Worm (Caenorhabditis elegans) whole organism, midembryonic: ENCODE measurements around the gene T19H12.6.

Experiments used
- T22C8.4 ChIP-seq: fragments of 200-800 bp; sonication (Bioruptor generic); IDR thresholded peaks from 2 replicates; pipeline ENCODE4 v1.3.6; 2022; ENCODE audit warnings: missing genetic modification characterization, missing compliant biosample characterization
- cog-1 ChIP-seq: sonication (generic microtip); optimal IDR thresholded peaks from 2 replicates; lab custom pipeline; 2016; ENCODE audit warnings: missing genetic modification characterization, missing compliant biosample characterization
- flt-1 ChIP-seq: fragments of 200-800 bp; sonication (Bioruptor generic); IDR thresholded peaks from 2 replicates; pipeline ENCODE4 v1.3.6; 2022; ENCODE audit warnings: missing genetic modification characterization, missing compliant biosample characterization
- klf-2 ChIP-seq: fragments of 200-800 bp; sonication (Bioruptor generic); conservative IDR thresholded peaks from 2 replicates; pipeline ENCODE4 v1.3.6; 2022; ENCODE audit warnings: missing genetic modification reagents, missing genetic modification characterization, missing compliant biosample characterization
- med-1 ChIP-seq: sonication (generic microtip); optimal IDR thresholded peaks from 2 replicates; lab custom pipeline; 2017; ENCODE audit warnings: missing genetic modification characterization, mild to moderate bottlenecking, missing compliant biosample characterization, antibody characterized with exemption, missing genetic modification reagents; ENCODE audit not compliant: insufficient read depth
- ref-1 ChIP-seq: fragments of 200-800 bp; sonication (Bioruptor generic); conservative IDR thresholded peaks from 2 replicates; pipeline ENCODE4 v1.3.6; 2022; ENCODE audit warnings: missing genetic modification reagents, missing genetic modification characterization, missing compliant biosample characterization
- tab-1 ChIP-seq: fragments of 200-800 bp; sonication (Bioruptor generic); IDR thresholded peaks from 2 replicates; pipeline ENCODE4 v1.3.6; 2022; ENCODE audit warnings: missing genetic modification characterization, missing compliant biosample characterization
- ztf-23 ChIP-seq: fragments of 200-800 bp; sonication (Bioruptor generic); IDR thresholded peaks from 2 replicates; pipeline ENCODE4 v1.3.6; 2022; ENCODE audit warnings: missing genetic modification reagents, missing genetic modification characterization, missing compliant biosample characterization
- ztf-29 ChIP-seq: fragments of 200-800 bp; sonication (Bioruptor generic); IDR thresholded peaks from 2 replicates; pipeline ENCODE4 v1.3.6; 2022; ENCODE audit warnings: missing genetic modification reagents, missing genetic modification characterization, missing compliant biosample characterization

Gene T19H12.6

DNA sequence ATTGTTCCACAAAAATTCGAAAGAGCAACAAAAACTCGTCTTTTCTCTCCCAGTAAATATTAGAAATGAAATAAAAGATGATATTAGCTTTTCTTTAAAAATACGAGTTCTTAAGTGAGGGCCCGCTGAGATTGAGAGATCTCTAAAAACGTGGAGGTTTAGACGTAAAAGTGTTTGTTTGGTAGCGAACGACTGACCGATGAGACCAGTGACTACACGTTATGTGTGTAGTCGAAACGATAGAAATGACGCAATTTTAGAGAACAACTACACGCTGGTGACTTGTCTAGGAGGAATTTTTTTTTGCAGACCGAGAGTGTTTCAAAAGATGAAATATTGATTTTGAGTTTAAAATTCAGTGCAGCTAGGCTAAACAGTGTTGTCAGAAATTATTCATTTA lies 14.8 kb downstream of the T19H12.6 start, which contains the start of gene C37H5.13:
C37H5.13 (minus strand) TSS at position 229 of the 400 bp plus-strand sequence.
- TF ChIP-seq med-1 = no peak
- no peak for TF ChIP-seq ztf-29 (GFP tag; lab: Robert Waterston, UW)
- no peak for TF ChIP-seq klf-2 (GFP tag; lab: Robert Waterston, UW)
- no peak for TF ChIP-seq T22C8.4 (GFP tag; lab: Robert Waterston, UW)
- TF ChIP-seq cog-1 (tag; lab: Kevin White, UChicago) = no peak
- no peak for TF ChIP-seq ref-1 (GFP tag; lab: Robert Waterston, UW)
- TF ChIP-seq flt-1 = no peak
- no peak for TF ChIP-seq tab-1 (GFP tag; lab: Robert Waterston, UW)
- TF ChIP-seq ztf-23 (GFP tag; lab: Robert Waterston, UW) = no peak

DNA sequence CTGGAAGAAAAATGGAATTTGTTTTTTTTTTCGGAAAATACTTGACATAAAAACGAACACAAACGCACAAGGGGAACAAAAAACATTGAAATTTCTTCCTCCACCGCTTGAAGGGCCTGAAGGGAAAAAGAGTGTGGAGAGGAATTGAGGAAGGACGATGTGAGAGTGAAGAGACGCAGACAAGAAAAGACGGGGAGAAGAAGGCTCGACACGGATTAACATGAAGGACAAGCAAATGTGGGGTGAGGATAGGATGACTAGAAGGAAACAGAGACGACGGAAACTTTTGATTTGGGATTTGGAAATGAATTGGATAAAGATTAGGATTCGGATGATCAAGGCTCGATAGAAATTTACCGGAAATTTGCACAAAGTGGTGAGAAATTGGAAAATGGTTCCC lies 17.0 kb downstream of the T19H12.6 start:
- TF ChIP-seq cog-1 (tag; lab: Kevin White, UChicago) (no peak), ref-1 (GFP tag; lab: Robert Waterston, UW) (no peak), T22C8.4 (GFP tag; lab: Robert Waterston, UW) (no peak; the same call in 1 of the 2 replicates), ztf-23 (GFP tag; lab: Robert Waterston, UW) (no peak), med-1 (no peak), ztf-29 (GFP tag; lab: Robert Waterston, UW) (no peak), flt-1 (no peak), klf-2 (GFP tag; lab: Robert Waterston, UW) (no peak), tab-1 (GFP tag; lab: Robert Waterston, UW) (no peak)

DNA sequence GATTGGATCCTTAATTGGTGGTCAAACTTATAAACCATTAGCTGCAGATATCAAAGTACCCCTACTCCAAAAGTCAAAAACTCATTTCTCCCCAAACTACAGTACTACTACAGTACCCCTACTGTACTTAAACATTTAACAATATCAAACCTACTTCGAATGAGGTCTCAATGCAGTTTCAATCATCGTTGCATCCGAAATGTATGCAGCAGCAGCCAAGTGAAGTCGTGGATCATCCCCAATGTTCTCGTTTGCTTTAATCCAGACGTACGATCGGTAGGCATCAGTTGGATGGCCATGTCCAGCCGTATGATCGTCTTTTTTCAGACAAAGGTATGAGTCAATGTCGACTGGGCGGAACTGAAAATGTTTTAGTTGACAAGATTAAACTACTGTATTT lies 19.9 kb downstream of the T19H12.6 start:
- TF ChIP-seq klf-2 (GFP tag; lab: Robert Waterston, UW) (no peak), T22C8.4 (GFP tag; lab: Robert Waterston, UW) (no peak), flt-1 (no peak), med-1 (no peak), ref-1 (GFP tag; lab: Robert Waterston, UW) (no peak), tab-1 (GFP tag; lab: Robert Waterston, UW) (no peak), ztf-29 (GFP tag; lab: Robert Waterston, UW) (no peak), cog-1 (tag; lab: Kevin White, UChicago) (no peak), ztf-23 (GFP tag; lab: Robert Waterston, UW) (no peak)

DNA sequence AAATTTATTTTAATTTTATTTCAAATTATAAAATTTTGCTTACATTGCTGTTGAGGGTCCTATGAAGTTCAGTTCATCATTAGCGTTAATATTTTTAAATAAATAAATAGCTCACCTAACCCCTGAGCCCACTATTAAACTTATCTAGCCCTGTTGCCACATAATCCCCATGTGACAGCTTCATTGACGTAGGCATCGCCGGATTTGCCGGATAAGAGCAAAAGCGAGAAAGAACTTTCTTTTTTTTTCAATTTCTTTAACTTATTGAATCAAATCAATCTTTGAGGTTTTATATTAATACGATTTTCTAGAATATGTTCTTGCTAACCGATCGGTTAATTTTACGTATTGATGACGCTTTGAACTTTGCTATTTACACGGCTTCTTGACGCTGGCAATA lies 25.5 kb downstream of the T19H12.6 start:
- TF ChIP-seq ztf-23 (GFP tag; lab: Robert Waterston, UW) = no peak
- TF ChIP-seq ref-1 (GFP tag; lab: Robert Waterston, UW) = no peak
- no peak for TF ChIP-seq tab-1 (GFP tag; lab: Robert Waterston, UW)
- TF ChIP-seq flt-1 = no peak
- TF ChIP-seq T22C8.4 (GFP tag; lab: Robert Waterston, UW) = no peak
- TF ChIP-seq med-1 = no peak
- no peak for TF ChIP-seq ztf-29 (GFP tag; lab: Robert Waterston, UW)
- TF ChIP-seq cog-1 (tag; lab: Kevin White, UChicago) = no peak
- TF ChIP-seq klf-2 (GFP tag; lab: Robert Waterston, UW) = no peak

DNA sequence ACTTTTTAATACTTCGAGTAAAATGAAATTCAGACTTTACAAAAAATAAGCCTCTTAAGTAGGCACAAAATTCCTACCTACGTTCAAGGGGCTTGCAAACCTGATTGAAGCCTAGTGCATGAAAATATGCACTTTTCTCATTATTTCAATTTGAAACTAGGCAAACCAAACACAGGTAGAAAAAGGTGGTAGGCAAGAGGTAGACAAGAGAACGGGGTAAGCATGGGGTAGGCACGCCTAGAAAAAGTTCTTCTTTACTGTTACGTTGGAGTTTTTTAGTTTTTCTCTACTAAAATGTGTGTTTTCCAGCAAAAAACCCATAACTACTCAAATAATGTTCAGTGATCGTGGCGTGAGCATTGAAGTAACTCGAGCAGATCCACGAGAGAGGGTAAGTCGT lies 26.3 kb downstream of the T19H12.6 start, which contains the start of gene nex-4:
nex-4 (plus strand) TSS at position 301 of the 400 bp plus-strand sequence.
- no peak for TF ChIP-seq tab-1 (GFP tag; lab: Robert Waterston, UW)
- TF ChIP-seq ref-1 (GFP tag; lab: Robert Waterston, UW) = no peak
- no peak for TF ChIP-seq med-1
- no peak for TF ChIP-seq flt-1
- no peak for TF ChIP-seq ztf-23 (GFP tag; lab: Robert Waterston, UW)
- TF ChIP-seq klf-2 (GFP tag; lab: Robert Waterston, UW) = no peak
- TF ChIP-seq cog-1 (tag; lab: Kevin White, UChicago) = no peak
- TF ChIP-seq T22C8.4 (GFP tag; lab: Robert Waterston, UW) = no peak
- no peak for TF ChIP-seq ztf-29 (GFP tag; lab: Robert Waterston, UW)

DNA sequence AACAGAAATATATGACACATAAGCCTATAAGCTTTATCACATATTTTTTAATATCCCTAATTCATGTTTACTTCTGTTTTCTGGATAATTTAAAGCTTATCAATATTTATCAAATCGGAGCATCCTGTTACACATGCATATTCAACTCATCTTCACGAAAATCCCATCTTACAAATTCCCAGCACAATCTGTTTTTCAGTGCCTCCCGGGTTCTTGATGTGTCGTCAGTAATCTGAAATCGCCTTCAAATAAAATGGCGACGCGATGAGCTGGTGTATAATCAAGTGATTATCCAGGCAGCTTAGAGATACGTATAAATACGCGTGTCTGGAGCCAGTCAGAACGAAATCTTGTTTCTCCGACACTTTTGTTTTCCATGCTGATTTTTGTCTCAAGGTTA lies 27.0 kb downstream of the T19H12.6 start:
- TF ChIP-seq ref-1 (GFP tag; lab: Robert Waterston, UW) (no peak), tab-1 (GFP tag; lab: Robert Waterston, UW) (no peak), med-1 (no peak), klf-2 (GFP tag; lab: Robert Waterston, UW) (no peak), ztf-29 (GFP tag; lab: Robert Waterston, UW) (no peak), ztf-23 (GFP tag; lab: Robert Waterston, UW) (no peak), T22C8.4 (GFP tag; lab: Robert Waterston, UW) (no peak), flt-1 (no peak), cog-1 (tag; lab: Kevin White, UChicago) (no peak)

DNA sequence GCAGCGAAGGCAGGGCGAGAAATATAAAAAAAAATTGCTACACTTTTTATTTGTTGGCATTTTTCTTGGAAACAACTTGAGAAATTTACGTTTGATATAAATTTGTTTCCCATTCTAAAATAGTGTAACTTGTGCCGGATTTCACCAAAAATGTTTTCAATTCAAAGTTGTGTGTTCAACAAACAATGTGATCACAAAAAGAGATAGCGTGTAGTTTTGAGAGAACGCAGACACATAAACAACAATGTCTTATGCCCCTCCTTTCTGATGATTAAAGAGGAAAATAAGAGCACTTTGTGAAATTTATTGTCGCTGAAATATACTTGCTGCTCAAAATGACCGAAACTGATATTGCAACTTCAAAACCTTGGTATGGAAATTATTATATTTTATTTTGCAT lies 30.1 kb downstream of the T19H12.6 start, which contains the start of gene abhd-5.1:
abhd-5.1 (plus strand) TSS at position 230 of the 400 bp plus-strand sequence.
- TF ChIP-seq ref-1 (GFP tag; lab: Robert Waterston, UW) (no peak), cog-1 (tag; lab: Kevin White, UChicago) (no peak), tab-1 (GFP tag; lab: Robert Waterston, UW) (no peak), T22C8.4 (GFP tag; lab: Robert Waterston, UW) (no peak), flt-1 (no peak), med-1 (no peak), klf-2 (GFP tag; lab: Robert Waterston, UW) (no peak), ztf-23 (GFP tag; lab: Robert Waterston, UW) (no peak), ztf-29 (GFP tag; lab: Robert Waterston, UW) (no peak)

DNA sequence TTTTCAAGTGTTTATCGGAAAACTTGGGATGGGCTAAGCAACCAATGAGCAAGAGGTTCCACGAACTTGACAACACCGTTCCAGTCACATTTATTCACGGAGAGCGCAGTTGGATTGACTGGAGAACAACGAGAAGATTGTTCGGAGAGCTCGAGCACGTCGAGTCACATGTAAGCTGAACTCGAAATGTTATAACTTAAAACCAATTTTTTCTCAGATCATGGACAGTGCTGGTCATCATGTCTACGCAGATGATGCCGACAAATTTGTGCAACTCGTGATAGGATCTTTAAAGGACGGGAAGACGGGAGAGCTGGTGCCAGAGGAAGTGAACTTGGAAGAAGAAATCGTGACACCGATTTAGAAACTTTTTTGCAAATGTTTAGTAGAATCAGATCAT lies 31.0 kb downstream of the T19H12.6 start:
- TF ChIP-seq ztf-23 (GFP tag; lab: Robert Waterston, UW) (no peak), med-1 (no peak), cog-1 (tag; lab: Kevin White, UChicago) (no peak), T22C8.4 (GFP tag; lab: Robert Waterston, UW) (no peak), ref-1 (GFP tag; lab: Robert Waterston, UW) (no peak), klf-2 (GFP tag; lab: Robert Waterston, UW) (no peak), tab-1 (GFP tag; lab: Robert Waterston, UW) (no peak), flt-1 (no peak), ztf-29 (GFP tag; lab: Robert Waterston, UW) (no peak)

DNA sequence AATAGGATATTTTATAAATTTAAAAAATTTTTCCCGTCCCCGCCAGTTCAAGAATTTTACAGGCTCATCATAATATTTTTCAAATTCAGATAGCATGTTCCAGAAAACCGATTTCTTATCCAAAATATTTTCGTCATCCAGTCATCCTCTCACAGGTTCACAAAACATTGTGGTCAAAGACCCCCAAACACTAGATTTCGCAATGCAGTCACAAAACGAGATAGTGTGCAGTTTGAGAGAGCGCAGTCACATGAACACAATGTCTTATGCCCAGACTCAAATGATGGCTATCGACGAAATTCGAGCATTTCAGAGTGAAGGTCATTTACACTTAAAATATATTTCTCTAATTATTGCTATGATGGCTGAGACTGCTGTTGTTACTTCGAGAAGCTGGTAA lies 32.9 kb downstream of the T19H12.6 start, which contains the start of gene abhd-5.2:
abhd-5.2 (plus strand) TSS at position 95 of the 400 bp plus-strand sequence.
- TF ChIP-seq cog-1 (tag; lab: Kevin White, UChicago) = no peak
- no peak for TF ChIP-seq tab-1 (GFP tag; lab: Robert Waterston, UW)
- TF ChIP-seq ztf-23 (GFP tag; lab: Robert Waterston, UW) = no peak
- no peak for TF ChIP-seq T22C8.4 (GFP tag; lab: Robert Waterston, UW)
- no peak for TF ChIP-seq med-1
- TF ChIP-seq ref-1 (GFP tag; lab: Robert Waterston, UW) = no peak
- TF ChIP-seq ztf-29 (GFP tag; lab: Robert Waterston, UW) = no peak
- TF ChIP-seq flt-1 = no peak
- TF ChIP-seq klf-2 (GFP tag; lab: Robert Waterston, UW) = no peak
